Worm (Caenorhabditis elegans) whole organism, L4/young adult: Measurements from ENCODE around the gene pink-1.
A peak's percentile ranks its signal among the peaks of the same experiment; 100 is the strongest.
"Not testable (repeated sequence)": the region's sequence is repeated elsewhere in the genome, so short reads cannot be mapped to it uniquely, and the experiment has no call there.

ENCODE experiments used
- W03F9.2 ChIP-seq: fragments of 150-350 bp; optimal IDR thresholded peaks from 2 replicates; lab custom pipeline; 2014; ENCODE audit warnings: missing biosample characterization, missing genetic modification characterization
- dao-5 ChIP-seq: sonication (generic microtip); optimal IDR thresholded peaks from 2 replicates; lab custom pipeline; 2016; ENCODE audit warnings: missing genotype, missing genetic modification characterization, moderate library complexity, missing compliant biosample characterization
- him-1 ChIP-seq: sonication (generic microtip); optimal IDR thresholded peaks from 2 replicates; lab custom pipeline; 2016; ENCODE audit warnings: missing genotype, missing genetic modification reagents, missing genetic modification characterization, missing compliant biosample characterization

Gene pink-1

DNA sequence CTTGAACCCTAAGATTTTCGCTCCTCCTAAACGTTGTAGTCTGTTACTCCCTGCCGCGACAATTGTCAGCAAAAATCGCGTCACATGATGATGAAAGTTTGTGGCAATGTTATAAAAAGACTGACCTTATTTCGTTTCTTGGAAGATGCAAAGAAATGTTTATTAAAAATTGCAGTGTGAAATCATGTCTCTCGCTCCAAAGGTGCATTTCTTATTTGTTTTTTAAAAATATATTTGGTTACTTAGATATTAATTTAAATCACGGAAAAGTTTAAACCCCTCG, 17.3 kb downstream of the pink-1 start:
- TF ChIP-seq him-1 (tag; lab: Kevin White, UChicago) = no peak

DNA sequence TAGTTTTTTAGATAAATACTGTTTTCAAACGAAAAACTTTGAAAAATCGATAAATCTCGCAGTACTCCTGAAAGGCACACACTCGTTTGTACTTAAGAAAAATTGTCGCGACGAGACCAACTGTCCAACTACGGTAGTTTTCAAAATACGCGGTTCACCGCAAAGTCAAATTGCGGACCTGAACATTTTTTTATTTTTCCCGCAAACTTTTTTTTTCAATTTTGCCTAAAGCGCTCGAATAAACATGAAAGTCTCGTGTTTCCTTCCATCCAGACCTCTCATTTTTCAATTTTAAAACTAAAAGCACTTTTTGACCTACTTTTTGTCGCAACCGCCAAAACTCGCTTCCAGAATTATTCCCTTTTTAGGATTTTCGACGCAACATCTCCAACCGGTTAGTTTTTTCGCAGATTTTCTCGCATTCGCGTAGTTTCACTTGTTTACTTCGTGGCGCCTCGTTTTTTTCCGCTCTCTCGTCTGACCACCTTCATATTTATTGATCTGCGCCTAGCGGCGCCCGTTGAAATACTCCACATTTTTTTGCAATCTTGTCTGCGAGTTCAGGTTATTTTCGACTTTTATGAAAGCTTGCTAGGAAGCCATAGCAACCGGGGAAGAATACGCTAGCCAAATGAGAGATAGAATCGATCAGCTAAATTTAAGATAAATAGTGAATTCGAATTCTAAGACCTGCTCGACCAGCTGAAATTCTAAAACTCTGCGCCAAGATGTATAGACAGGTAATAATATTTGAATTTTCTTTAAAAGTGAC, 17.8 kb downstream of the pink-1 start, which contains the start of gene prdx-2:
Gene prdx-2 (plus strand): TSS at position 729 of the 772 bp plus-strand sequence.
- no peak for TF ChIP-seq W03F9.2 (tag; lab: Kevin White, UChicago)

DNA sequence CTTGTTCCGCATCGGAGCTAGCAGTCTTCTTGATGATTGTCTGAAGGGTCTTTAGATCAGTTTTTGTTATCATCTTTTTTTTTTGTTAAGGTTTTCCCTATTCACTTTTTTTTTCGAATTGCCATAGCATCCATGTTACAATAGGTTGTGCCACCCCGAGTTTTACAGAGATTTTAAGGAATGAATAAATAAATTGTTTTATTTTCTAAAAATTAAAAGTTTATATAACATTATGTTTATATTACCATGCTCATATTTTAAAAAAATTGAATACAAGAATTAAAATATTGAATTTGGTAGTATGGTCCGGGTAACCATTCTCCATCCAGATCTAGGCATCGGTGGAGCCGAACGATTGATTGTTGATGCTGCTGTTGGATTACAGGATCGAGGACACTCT, 20.5 kb downstream of the pink-1 start, which contains the start of gene algn-2:
Gene algn-2 (plus strand): TSS at position 301 of the 400 bp plus-strand sequence.
- TF ChIP-seq him-1 (tag; lab: Kevin White, UChicago) (no peak), dao-5 (tag; lab: Kevin White, UChicago) (no peak), W03F9.2 (tag; lab: Kevin White, UChicago) (no peak)

DNA sequence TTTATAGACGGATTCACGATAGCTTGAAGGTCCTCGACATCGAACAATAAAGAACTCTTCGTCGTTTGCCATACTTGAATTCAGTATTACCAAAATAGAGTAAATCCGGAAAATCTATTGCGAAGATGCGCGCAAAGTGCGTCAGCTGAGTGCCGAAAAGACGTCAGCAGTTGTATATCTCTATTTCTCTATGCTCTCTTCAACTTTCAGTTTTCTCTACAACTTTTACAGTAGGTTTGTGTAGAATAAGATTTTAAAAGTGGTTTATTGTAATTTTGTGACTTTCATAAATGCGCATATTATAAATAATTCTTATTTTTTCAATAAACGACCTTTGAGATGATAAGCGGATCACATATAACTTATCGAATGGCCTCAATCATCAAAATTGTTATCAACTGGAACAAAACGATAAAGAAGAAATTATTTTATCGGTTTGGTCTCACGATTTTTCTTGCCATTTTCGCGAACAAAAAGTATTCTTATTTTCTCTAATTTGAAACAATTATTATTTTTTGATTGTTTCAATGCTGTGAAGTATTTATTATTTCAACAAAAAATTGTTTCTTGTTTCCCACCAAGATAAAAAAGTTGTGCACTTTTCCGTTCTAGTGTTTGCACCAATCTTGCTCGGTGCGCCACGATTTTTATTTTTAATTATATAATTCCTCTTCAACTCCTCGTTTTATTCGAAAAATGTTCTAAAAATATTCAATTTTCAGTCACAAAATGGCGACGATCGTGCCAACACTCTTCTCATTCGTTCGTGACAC, 22.0 kb downstream of the pink-1 start, which contains the start of the genes agt-2 and F09E5.3:
Gene agt-2 (minus strand): TSS at position 553 of the 773 bp plus-strand sequence.
Gene F09E5.3 (plus strand): TSS at position 723 of the 773 bp plus-strand sequence.
- TF ChIP-seq dao-5 (tag; lab: Kevin White, UChicago) = no peak
- no peak for TF ChIP-seq him-1 (tag; lab: Kevin White, UChicago)
- peak; percentile 89 for TF ChIP-seq W03F9.2 (tag; lab: Kevin White, UChicago)

DNA sequence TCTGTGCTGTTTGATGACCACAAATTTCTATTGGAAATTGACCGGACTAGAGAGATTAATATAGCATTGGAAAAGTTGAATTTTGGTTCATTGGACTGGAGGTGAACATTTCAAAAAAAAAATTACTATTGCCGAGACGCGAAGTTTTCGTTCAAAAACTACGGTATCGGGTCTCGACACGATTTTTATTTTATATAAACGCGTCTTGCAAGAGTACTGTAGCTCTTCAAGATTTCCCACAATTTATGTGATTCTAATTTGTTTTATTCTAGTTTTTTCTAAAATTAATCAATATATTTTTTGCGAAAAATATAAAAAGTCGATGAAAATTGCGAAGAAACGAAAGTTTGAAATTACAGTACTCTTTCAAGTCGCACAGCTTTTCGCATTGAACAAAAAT, 24.9 kb downstream of the pink-1 start, which contains the start of gene F09E5.12:
Gene F09E5.12 (minus strand): TSS at position 101 of the 400 bp plus-strand sequence.
- TF ChIP-seq dao-5 (tag; lab: Kevin White, UChicago) = no peak
- no peak for TF ChIP-seq W03F9.2 (tag; lab: Kevin White, UChicago)
- TF ChIP-seq him-1 (tag; lab: Kevin White, UChicago) = no peak

DNA sequence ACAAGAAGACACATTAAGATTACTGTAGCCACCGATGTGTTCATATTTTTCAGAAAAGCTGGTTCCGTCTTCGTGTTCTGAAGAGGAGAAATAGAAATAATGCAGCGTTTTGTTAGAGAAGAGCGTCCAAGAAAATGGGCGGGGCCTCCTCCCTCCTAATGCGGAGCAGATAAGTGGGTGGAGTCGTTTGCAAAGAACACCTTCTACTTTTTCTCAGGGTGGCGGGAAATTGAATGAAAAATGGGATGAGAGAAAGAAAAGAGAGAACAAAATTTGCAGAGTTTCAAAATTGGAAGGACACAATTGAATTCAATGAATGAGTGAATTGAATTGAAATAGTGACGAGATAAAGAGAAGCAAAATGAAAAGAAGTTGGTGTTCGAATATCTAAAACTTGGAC, 29.8 kb downstream of the pink-1 start, which contains the start of gene F09E5.16:
Gene F09E5.16 (minus strand): TSS at position 101 of the 400 bp plus-strand sequence.
- TF ChIP-seq him-1 (tag; lab: Kevin White, UChicago) (no peak), W03F9.2 (tag; lab: Kevin White, UChicago) (no peak), dao-5 (tag; lab: Kevin White, UChicago) (no peak)

DNA sequence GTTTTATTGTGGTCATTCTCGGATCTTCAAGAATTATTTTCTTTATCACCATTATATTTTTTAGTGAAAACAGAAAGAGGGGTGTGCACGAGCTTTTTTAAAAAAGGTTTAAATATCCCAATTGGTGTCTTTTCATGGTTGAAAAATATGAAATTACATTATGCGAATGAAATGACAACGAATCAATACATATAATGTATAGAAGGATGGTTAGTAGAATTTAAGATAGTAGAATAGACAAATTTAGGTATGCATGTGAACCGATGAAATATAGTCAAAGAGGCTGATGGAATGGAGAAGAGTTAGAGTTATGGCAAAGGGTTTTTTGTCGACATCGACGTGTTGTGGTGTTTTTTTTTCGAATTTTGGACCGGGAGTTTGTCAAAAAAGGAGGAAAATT, 31.0 kb downstream of the pink-1 start:
- TF ChIP-seq W03F9.2 (tag; lab: Kevin White, UChicago) (no peak), dao-5 (tag; lab: Kevin White, UChicago) (no peak), him-1 (tag; lab: Kevin White, UChicago) (no peak)

DNA sequence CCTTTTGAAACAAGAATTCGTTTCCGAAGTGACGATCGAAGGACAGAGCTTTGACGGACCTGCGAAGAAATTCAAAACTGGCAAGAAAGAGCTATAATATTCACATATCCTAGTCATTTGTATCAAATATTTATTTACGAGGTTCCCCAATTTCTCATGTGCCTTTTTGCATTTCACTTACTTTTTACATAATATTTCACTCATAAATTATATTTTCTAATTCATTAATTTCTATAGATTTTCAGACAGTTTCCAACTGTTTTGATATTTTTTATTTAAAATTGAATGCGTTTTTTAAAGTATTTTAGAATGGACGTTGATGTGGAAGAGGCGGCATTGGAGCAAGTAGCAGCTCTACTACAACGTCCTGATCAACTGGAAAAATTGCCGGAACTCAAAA, 36.2 kb downstream of the pink-1 start, which contains the start of gene sec-6:
Gene sec-6 (plus strand): TSS at position 301 of the 400 bp plus-strand sequence.
- no peak for TF ChIP-seq W03F9.2 (tag; lab: Kevin White, UChicago)
- no peak for TF ChIP-seq dao-5 (tag; lab: Kevin White, UChicago)
- no peak for TF ChIP-seq him-1 (tag; lab: Kevin White, UChicago)

DNA sequence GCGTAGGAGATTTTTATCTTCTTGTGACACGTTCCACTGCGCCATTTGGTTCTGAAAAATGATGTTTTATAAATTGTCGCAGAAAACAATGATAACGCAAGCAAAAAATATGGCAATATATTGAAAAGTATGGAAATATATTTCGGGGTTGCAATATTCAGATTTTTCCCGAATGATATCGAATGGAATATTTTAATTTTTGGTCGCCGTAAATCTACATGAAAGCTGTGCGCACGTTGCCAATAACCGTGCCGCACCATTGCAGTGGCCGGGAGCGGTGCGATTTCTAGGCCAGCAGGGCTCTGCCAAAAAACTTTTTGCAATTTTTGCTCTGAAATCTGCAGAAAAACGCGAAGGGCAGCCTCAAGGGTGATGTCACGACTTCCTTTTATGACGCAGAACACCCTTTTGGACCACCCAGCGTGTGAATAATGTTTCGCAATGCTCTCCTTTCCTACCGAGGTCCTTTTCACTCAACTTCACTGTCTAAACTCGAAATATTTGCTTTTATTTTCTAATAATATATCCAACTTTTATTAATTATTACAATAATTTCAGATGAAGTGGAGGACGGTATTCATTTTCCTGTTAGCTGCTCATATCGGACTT, 37.3 kb downstream of the pink-1 start, which contains the start of the genes F09E5.11 and bmy-1:
Gene F09E5.11 (minus strand): TSS at position 51 of the 609 bp plus-strand sequence.
Gene bmy-1 (plus strand): TSS at position 559 of the 609 bp plus-strand sequence.
- TF ChIP-seq him-1 (tag; lab: Kevin White, UChicago) (peak; percentile 38), dao-5 (tag; lab: Kevin White, UChicago) (no peak), W03F9.2 (tag; lab: Kevin White, UChicago) (peak; percentile 67)

DNA sequence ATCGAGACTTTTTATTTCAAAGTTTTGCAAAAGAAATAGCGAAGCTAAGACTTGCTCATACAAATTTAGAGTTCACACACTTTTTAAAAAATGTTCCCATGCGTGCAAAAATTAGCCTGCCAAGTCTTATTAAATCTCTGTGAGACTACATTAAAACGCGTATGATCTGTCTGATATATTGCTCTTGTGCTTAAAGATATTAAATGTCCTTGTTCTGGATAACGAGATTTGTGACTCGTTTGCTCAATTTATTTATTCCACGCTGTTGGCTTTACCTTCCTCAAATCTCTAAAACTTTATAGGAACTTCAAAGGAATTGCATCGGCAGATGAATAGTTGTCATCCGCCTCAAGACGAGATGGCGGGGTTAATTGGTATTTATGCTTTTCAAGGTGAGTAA, 40.1 kb downstream of the pink-1 start, which contains the start of gene srg-69:
Gene srg-69 (plus strand): TSS at position 301 of the 400 bp plus-strand sequence.
- TF ChIP-seq W03F9.2 (tag; lab: Kevin White, UChicago) = no peak
- TF ChIP-seq him-1 (tag; lab: Kevin White, UChicago) = no peak

DNA sequence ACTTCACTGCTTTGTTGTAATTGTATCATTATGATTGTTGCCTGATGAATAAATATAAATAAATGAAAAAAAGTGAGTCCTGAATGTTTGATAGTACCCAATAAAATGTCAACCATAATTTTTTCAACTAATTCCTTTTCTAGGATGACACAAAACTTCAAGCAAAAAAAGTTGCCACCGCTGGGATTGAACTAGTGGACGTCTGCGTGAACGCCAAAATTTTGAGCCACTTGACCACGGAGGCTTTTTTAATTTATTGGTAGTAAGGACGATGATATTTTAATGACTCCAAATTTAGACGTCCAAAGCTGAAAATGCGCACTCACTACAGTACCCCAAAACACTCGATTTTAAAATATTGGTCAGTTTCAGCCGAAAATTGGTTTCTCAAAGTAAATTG, 41.9 kb downstream of the pink-1 start:
- TF ChIP-seq W03F9.2 (tag; lab: Kevin White, UChicago) (no peak), dao-5 (tag; lab: Kevin White, UChicago) (peak; percentile 46)

DNA sequence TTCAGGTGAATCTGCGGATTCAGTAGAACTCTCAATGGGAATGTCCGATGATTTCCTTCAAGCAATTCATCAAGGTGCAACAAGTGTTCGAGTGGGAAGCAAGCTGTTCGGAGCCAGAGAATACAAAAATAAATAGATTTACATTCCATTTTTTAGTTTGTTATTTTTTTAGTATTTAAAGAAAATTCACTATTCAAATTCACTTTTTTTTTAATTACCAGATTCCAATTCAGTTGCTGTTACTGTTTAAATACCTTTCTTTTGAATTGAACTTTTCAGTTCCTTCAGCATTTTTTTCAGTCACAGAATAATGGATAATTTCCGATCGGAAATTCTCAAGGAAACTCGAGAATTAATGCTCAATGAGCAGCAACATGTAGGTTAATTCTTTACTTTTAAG, 43.7 kb downstream of the pink-1 start, which contains the start of gene F09E5.7:
Gene F09E5.7 (plus strand): TSS at position 301 of the 400 bp plus-strand sequence.
- no peak for TF ChIP-seq dao-5 (tag; lab: Kevin White, UChicago)
- no peak for TF ChIP-seq W03F9.2 (tag; lab: Kevin White, UChicago)
- TF ChIP-seq him-1 (tag; lab: Kevin White, UChicago) = no peak

DNA sequence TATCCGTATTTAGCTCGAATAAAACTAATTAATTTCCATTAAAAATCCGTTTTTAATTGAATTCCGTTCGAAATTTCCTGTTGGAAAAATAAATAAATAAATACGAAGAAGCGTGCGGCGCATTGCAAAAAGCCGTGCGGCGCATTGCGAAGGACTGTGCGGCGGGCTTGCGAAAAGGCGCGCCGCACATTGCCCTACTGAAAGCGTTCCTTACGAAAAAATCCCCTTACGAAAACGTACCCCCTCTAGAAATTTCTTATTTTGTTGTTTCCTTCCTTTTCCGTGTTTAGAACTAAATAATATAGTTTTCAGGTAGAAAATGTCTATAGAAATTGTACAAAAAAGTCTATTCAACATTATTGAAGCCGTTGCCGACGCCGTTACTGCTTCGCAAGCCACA, 45.1 kb downstream of the pink-1 start, which contains the start of gene F09E5.8:
Gene F09E5.8 (plus strand): TSS at position 313 of the 400 bp plus-strand sequence.
- not testable (repeated sequence) for TF ChIP-seq W03F9.2, dao-5, him-1 (tag; lab: Kevin White, UChicago)
